Fruit fly (Drosophila melanogaster) S2 (cell line): ENCODE measurements around the gene Rhp.
A peak's percentile ranks its signal among the peaks of the same experiment; 100 is the strongest.

Experiments
- CG8478 ChIP-seq: fragments of >200 bp; optimal IDR thresholded peaks from 2 replicates; lab custom pipeline; 2018
- CTCF ChIP-seq, 2 experiments: fragments of >200 bp; optimal IDR thresholded peaks; 2 replicates each; lab custom pipeline; 2018

The Rhp gene

dm6 chrX:15788235-15789187 lies at the start of gene Rhp:
Rhp (plus strand) TSS chrX:15788897.
- TF ChIP-seq CTCF (optimal IDR thresholded peaks at IDR 0.05; lab: Kevin White, UChicago), result no peak
- TF ChIP-seq CG8478 (lab: Kevin White, UChicago), result no peak

dm6 chrX:15740288-15740726 lies 48.4 kb upstream of the Rhp start:
- TF ChIP-seq CG8478 (lab: Kevin White, UChicago) (no peak), CTCF (optimal IDR thresholded peaks at IDR 0.05; lab: Kevin White, UChicago) (no peak)

dm6 chrX:15740881-15741280 lies 47.8 kb upstream of the Rhp start:
- TF ChIP-seq CG8478 (lab: Kevin White, UChicago) (no peak), CTCF (optimal IDR thresholded peaks at IDR 0.05; lab: Kevin White, UChicago) (no peak)

- TF ChIP-seq CTCF (optimal IDR thresholded peaks at IDR 0.05; lab: Kevin White, UChicago) (no peak), CG8478 (lab: Kevin White, UChicago) (no peak)
These were observed 42.6 kb upstream of the Rhp start, which contains the start of the genes CG8944 and CCT6 for dm6 chrX:15745905-15746681. CG8944 (minus strand) TSS chrX:15746231. CCT6 (plus strand) TSS chrX:15746648.

- TF ChIP-seq CTCF (optimal IDR thresholded peaks at IDR 0.05; lab: Kevin White, UChicago), result no peak
- no peak for TF ChIP-seq CG8478 (lab: Kevin White, UChicago)
These were observed 42.0 kb upstream of the Rhp start for dm6 chrX:15746682-15747196.

- TF ChIP-seq CG8478 (lab: Kevin White, UChicago), result no peak
- peak in 1 of 2 experiments; percentile 45 for TF ChIP-seq CTCF (optimal IDR thresholded peaks at IDR 0.05; lab: Kevin White, UChicago)
These were observed 39.8 kb upstream of the Rhp start, which contains the start of gene Mvd for dm6 chrX:15748945-15749344. Mvd (plus strand) TSS chrX:15749166.

dm6 chrX:15756018-15756417 lies 32.7 kb upstream of the Rhp start, which contains the start of gene CG8260:
CG8260 (plus strand) TSS chrX:15756318.
- TF ChIP-seq CTCF (optimal IDR thresholded peaks at IDR 0.05; lab: Kevin White, UChicago) (no peak), CG8478 (lab: Kevin White, UChicago) (no peak)

- TF ChIP-seq CTCF (optimal IDR thresholded peaks at IDR 0.05; lab: Kevin White, UChicago) (no peak), CG8478 (lab: Kevin White, UChicago) (no peak)
These were observed 29.9 kb upstream of the Rhp start for dm6 chrX:15758692-15759240.

- TF ChIP-seq CG8478 (lab: Kevin White, UChicago) (no peak), CTCF (optimal IDR thresholded peaks at IDR 0.05; lab: Kevin White, UChicago) (no peak)
These were observed 28.8 kb upstream of the Rhp start for dm6 chrX:15759752-15760446.

dm6 chrX:15760447-15761297 lies 28.0 kb upstream of the Rhp start, which contains the start of the genes Graf and mRpL3:
Graf (minus strand) TSS chrX:15760733.
mRpL3 (plus strand) TSS chrX:15761248.
- peak in 1 of 2 experiments; percentile 21 for TF ChIP-seq CTCF (optimal IDR thresholded peaks at IDR 0.05; lab: Kevin White, UChicago)
- TF ChIP-seq CG8478 (lab: Kevin White, UChicago), result no peak

- TF ChIP-seq CTCF (optimal IDR thresholded peaks at IDR 0.05; lab: Kevin White, UChicago) (no peak), CG8478 (lab: Kevin White, UChicago) (no peak)
These were observed 27.4 kb upstream of the Rhp start for dm6 chrX:15761298-15761640.

dm6 chrX:15762723-15763122 lies 26.0 kb upstream of the Rhp start, which contains the start of gene Polr3A:
Polr3A (plus strand) TSS chrX:15762956.
- TF ChIP-seq CG8478 (lab: Kevin White, UChicago), result no peak
- no peak for TF ChIP-seq CTCF (optimal IDR thresholded peaks at IDR 0.05; lab: Kevin White, UChicago)
